Worm (Caenorhabditis elegans): ENCODE results near the gene Y57G7A.11.
A peak's percentile ranks its signal among the peaks of the same experiment; 100 is the strongest.

Gene Y57G7A.11

ce11 chrII:1276778-1277177 is at the start of gene Y57G7A.11:
Y57G7A.11 (minus strand) TSS chrII:1276878.
- TF ChIP-seq fkh-4 (tag; optimal IDR thresholded peaks at IDR 0.05; ENCODE audit: borderline replicate concordance) (peak; percentile 39), snpc-4 (tag; optimal IDR thresholded peaks at IDR 0.05) (no peak), dsc-1 (tag; optimal IDR thresholded peaks at IDR 0.05) (peak; percentile 83)

- peak; percentile 51 for TF ChIP-seq fkh-8 (tag; optimal IDR thresholded peaks at IDR 0.05)
- no peak for TF ChIP-seq hlh-17 (GFP tag; optimal IDR thresholded peaks at IDR 0.05; ENCODE audit: borderline replicate concordance)
- TF ChIP-seq pag-3 (tag; optimal IDR thresholded peaks at IDR 0.05; ENCODE audit: borderline replicate concordance, insufficient read depth): no peak
- peak; percentile 4 for TF ChIP-seq swsn-7 (tag; optimal IDR thresholded peaks at IDR 0.05)
- peak; percentile 48 for TF ChIP-seq lin-14 (GFP tag; optimal IDR thresholded peaks at IDR 0.05)
- TF ChIP-seq dsc-1 (tag; optimal IDR thresholded peaks at IDR 0.05): peak; percentile 59
- peak; percentile 18 for TF ChIP-seq nhr-47 (tag; optimal IDR thresholded peaks at IDR 0.05)
Observed at ce11 chrII:1325604-1326003, 48.9 kb upstream of the Y57G7A.11 start.

ce11 chrII:1324017-1324416 is 47.3 kb upstream of the Y57G7A.11 start:
- TF ChIP-seq efl-1 (optimal IDR thresholded peaks at IDR 0.05) (no peak), efl-1 (GFP tag; optimal IDR thresholded peaks at IDR 0.05 in 1 of 2) (peak in 1 of 2 experiments; percentile 90), unc-86 (tag; optimal IDR thresholded peaks at IDR 0.05) (peak; percentile 17), lin-14 (GFP tag; optimal IDR thresholded peaks at IDR 0.05) (peak; percentile 40), mdl-1 (tag; optimal IDR thresholded peaks at IDR 0.05) (no peak)

ce11 chrII:1323190-1323651 is 46.5 kb upstream of the Y57G7A.11 start:
- TF ChIP-seq efl-3 (GFP tag; optimal IDR thresholded peaks at IDR 0.05) (no peak), lir-3 (tag; optimal IDR thresholded peaks at IDR 0.05; ENCODE audit: poor library complexity) (no peak), ces-1 (GFP tag; optimal IDR thresholded peaks at IDR 0.05) (peak; percentile 55), C34B4.2 (tag; optimal IDR thresholded peaks at IDR 0.05) (no peak), ceh-88 (GFP tag; IDR thresholded peaks at IDR 0.05) (no peak), F16B12.6 (tag; optimal IDR thresholded peaks at IDR 0.05) (no peak), Y116A8C.19 (tag; optimal IDR thresholded peaks at IDR 0.05; ENCODE audit: borderline replicate concordance) (no peak), nhr-71 (tag; optimal IDR thresholded peaks at IDR 0.05) (peak; percentile 51), nhr-76 (tag; optimal IDR thresholded peaks at IDR 0.05) (no peak), nhr-47 (tag; optimal IDR thresholded peaks at IDR 0.05) (peak; percentile 46), ets-5 (GFP tag; IDR thresholded peaks at IDR 0.05) (no peak), snpc-4 (tag; optimal IDR thresholded peaks at IDR 0.05) (no peak), lin-35 (GFP tag; optimal IDR thresholded peaks at IDR 0.05) (peak in 1 of 2 experiments; percentile 39), fkh-10 (GFP tag; optimal IDR thresholded peaks at IDR 0.05) (no peak), unc-86 (tag; optimal IDR thresholded peaks at IDR 0.05) (peak; percentile 55), ama-1 (optimal IDR thresholded peaks at IDR 0.05) (no peak), egl-13 (tag; optimal IDR thresholded peaks at IDR 0.05) (peak; percentile 19), swsn-7 (tag; optimal IDR thresholded peaks at IDR 0.05) (no peak), unc-30 (tag; optimal IDR thresholded peaks at IDR 0.05) (no peak), dpl-1 (GFP tag; optimal IDR thresholded peaks at IDR 0.05) (peak in 1 of 3 experiments; percentile 54), skn-1 (tag; optimal IDR thresholded peaks at IDR 0.05) (no peak), efl-1 (optimal IDR thresholded peaks at IDR 0.05) (peak; percentile 25 to 30), efl-1 (GFP tag; optimal IDR thresholded peaks at IDR 0.05 in 1 of 2) (peak in 1 of 2 experiments; percentile 28), ztf-4 (tag; optimal IDR thresholded peaks at IDR 0.05) (no peak), nhr-90 (tag; optimal IDR thresholded peaks at IDR 0.05; ENCODE audit: poor library complexity) (no peak), nhr-28 (tag; optimal IDR thresholded peaks at IDR 0.05) (no peak), grh-1 (GFP tag; IDR thresholded peaks at IDR 0.05) (no peak), sptf-1 (tag; optimal IDR thresholded peaks at IDR 0.05) (no peak), tbx-2 (tag; optimal IDR thresholded peaks at IDR 0.05) (peak; percentile 35), fkh-8 (tag; optimal IDR thresholded peaks at IDR 0.05) (peak; percentile 50), nhr-77 (tag; optimal IDR thresholded peaks at IDR 0.05) (no peak), aha-1 (tag; optimal IDR thresholded peaks at IDR 0.05) (no peak), lin-15B (tag; optimal IDR thresholded peaks at IDR 0.05) (peak; percentile 31), mep-1 (tag; optimal IDR thresholded peaks at IDR 0.05) (no peak), lin-14 (GFP tag; optimal IDR thresholded peaks at IDR 0.05) (peak; percentile 69), dsc-1 (tag; optimal IDR thresholded peaks at IDR 0.05) (no peak), lin-39 (tag; optimal IDR thresholded peaks at IDR 0.05) (no peak), zip-4 (GFP tag; optimal IDR thresholded peaks at IDR 0.05) (no peak), fos-1 (tag; optimal IDR thresholded peaks at IDR 0.05) (no peak), isw-1 (GFP tag; IDR thresholded peaks at IDR 0.05) (peak; percentile 19; the same call in 1 of the 2 replicates), ceh-8 (GFP tag; optimal IDR thresholded peaks at IDR 0.05) (peak; percentile 15)

All from whole organism, L1 larva.